Worm (Caenorhabditis elegans) whole organism, L4 larva: ENCODE results near the gene F08F8.11.
A peak's percentile ranks its signal among the peaks of the same experiment; 100 is the strongest.

Experiments
- D1046.2 ChIP-seq: fragments of 200-800 bp; sonication (Bioruptor generic); IDR thresholded peaks from 2 replicates; pipeline ENCODE4 v1.3.6; 2022; ENCODE audit warnings: missing genetic modification characterization, missing compliant biosample characterization
- F26F4.8 ChIP-seq: fragments of 200-800 bp; sonication (Bioruptor generic); conservative IDR thresholded peaks from 2 replicates; pipeline ENCODE4 v1.3.6; 2022; ENCODE audit warnings: missing genetic modification characterization, missing compliant biosample characterization
- F37D6.2 ChIP-seq: sonication (generic microtip); optimal IDR thresholded peaks from 2 replicates; lab custom pipeline; 2016; ENCODE audit warnings: mild to moderate bottlenecking, missing genetic modification characterization, missing compliant biosample characterization
- T26A8.4 ChIP-seq: fragments of 200-800 bp; sonication (Bioruptor generic); IDR thresholded peaks from 2 replicates; pipeline ENCODE4 v1.3.6; 2022; ENCODE audit warnings: missing genetic modification characterization, missing compliant biosample characterization
- Y5F2A.4 ChIP-seq: fragments of 200-800 bp; sonication (Bioruptor generic); optimal IDR thresholded peaks from 2 replicates; lab custom pipeline; 2018; ENCODE audit warnings: mild to moderate bottlenecking, missing genetic modification characterization, missing compliant biosample characterization
- Y75B8A.6 ChIP-seq: fragments of 200-800 bp; sonication (Bioruptor generic); IDR thresholded peaks from 2 replicates; pipeline ENCODE4 v1.3.6; 2022; ENCODE audit warnings: missing genetic modification reagents, missing genetic modification characterization, missing compliant biosample characterization
- ama-1 ChIP-seq: fragments of 150-350 bp; optimal IDR thresholded peaks from 2 replicates; lab custom pipeline; 2014; ENCODE audit warnings: inconsistent platforms, mixed read lengths
- ceh-32 ChIP-seq: sonication (generic microtip); optimal IDR thresholded peaks from 2 replicates; lab custom pipeline; 2016; ENCODE audit warnings: mild to moderate bottlenecking, missing genetic modification characterization, missing compliant biosample characterization; ENCODE audit not compliant: poor library complexity
- ceh-82 ChIP-seq: sonication (generic microtip); optimal IDR thresholded peaks from 2 replicates; lab custom pipeline; 2017; ENCODE audit warnings: missing biosample characterization, missing genetic modification characterization
- ces-1 ChIP-seq: fragments of 150-350 bp; sonication (generic microtip); optimal IDR thresholded peaks from 4 replicates; lab custom pipeline; 2014; ENCODE audit warnings: missing biosample characterization, missing genetic modification reagents, missing genetic modification characterization
- ctbp-1 ChIP-seq: fragments of 200-800 bp; sonication (Bioruptor generic); IDR thresholded peaks from 2 replicates; pipeline ENCODE4 v1.3.6; 2022; ENCODE audit warnings: missing genetic modification reagents, missing genetic modification characterization, missing compliant biosample characterization
- daf-12 ChIP-seq: fragments of 150-350 bp; optimal IDR thresholded peaks from 2 replicates; lab custom pipeline; 2014; ENCODE audit warnings: missing biosample characterization, missing genetic modification reagents, missing genetic modification characterization
- daf-16 ChIP-seq, 3 experiments: sonication (generic microtip); optimal IDR thresholded peaks; 2 replicates each; lab custom pipeline; 2016 to 2017; ENCODE audit warnings: missing genetic modification characterization in 3 of 3, missing genetic modification reagents in 3 of 3, mild to moderate bottlenecking in 2 of 3, missing compliant biosample characterization in 2 of 3, missing biosample characterization in 1 of 3, moderate library complexity in 1 of 3
- daf-8 ChIP-seq: fragments of 200-800 bp; sonication (Bioruptor generic); IDR thresholded peaks from 2 replicates; pipeline ENCODE4 v1.3.6; 2022; ENCODE audit warnings: missing genetic modification characterization, missing compliant biosample characterization
- dmd-6 ChIP-seq: fragments of 200-800 bp; sonication (Bioruptor generic); IDR thresholded peaks from 2 replicates; pipeline ENCODE4 v1.3.6; 2022; ENCODE audit warnings: missing genetic modification reagents, missing genetic modification characterization, missing compliant biosample characterization
- dmd-8 ChIP-seq: fragments of 200-800 bp; sonication (Bioruptor generic); IDR thresholded peaks from 2 replicates; pipeline ENCODE4 v1.3.6; 2022; ENCODE audit warnings: missing genetic modification characterization, missing compliant biosample characterization
- dve-1 ChIP-seq: sonication (generic microtip); optimal IDR thresholded peaks from 2 replicates; lab custom pipeline; 2017; ENCODE audit warnings: antibody characterized with exemption, mild to moderate bottlenecking, missing genetic modification characterization, missing compliant biosample characterization; ENCODE audit not compliant: insufficient read depth
- egl-43 ChIP-seq: fragments of 200-800 bp; sonication (Bioruptor generic); IDR thresholded peaks from 2 replicates; pipeline ENCODE4 v1.3.6; 2022; ENCODE audit warnings: missing genetic modification reagents, missing genetic modification characterization, missing compliant biosample characterization
- hif-1 ChIP-seq, 2 experiments: sonication (generic microtip); optimal IDR thresholded peaks; 2 replicates each; lab custom pipeline; 2016 to 2017; ENCODE audit warnings: missing compliant biosample characterization in 2 of 2, missing genetic modification characterization in 2 of 2, missing genetic modification reagents in 2 of 2, missing genotype in 2 of 2, mild to moderate bottlenecking in 1 of 2
- hlh-11 ChIP-seq: fragments of 200-800 bp; sonication (Bioruptor generic); optimal IDR thresholded peaks from 2 replicates; lab custom pipeline; 2018; ENCODE audit warnings: mild to moderate bottlenecking, missing genetic modification characterization, missing compliant biosample characterization
- hlh-30 ChIP-seq: sonication (generic microtip); optimal IDR thresholded peaks from 2 replicates; lab custom pipeline; 2017; ENCODE audit warnings: antibody characterized with exemption, mild to moderate bottlenecking, missing genetic modification characterization, missing compliant biosample characterization; ENCODE audit not compliant: insufficient read depth
- lin-1 ChIP-seq: fragments of 200-800 bp; sonication (Bioruptor generic); IDR thresholded peaks from 2 replicates; pipeline ENCODE4 v1.3.6; 2022; ENCODE audit warnings: missing genetic modification reagents, missing genetic modification characterization, missing compliant biosample characterization
- lin-13 ChIP-seq: fragments of 150-350 bp; optimal IDR thresholded peaks from 2 replicates; lab custom pipeline; 2014; ENCODE audit warnings: missing biosample characterization, missing genetic modification reagents, missing genetic modification characterization
- lin-29 ChIP-seq: fragments of 200-800 bp; sonication (Bioruptor generic); IDR thresholded peaks from 2 replicates; pipeline ENCODE4 v1.3.6; 2022; ENCODE audit warnings: missing genetic modification reagents, missing genetic modification characterization, missing compliant biosample characterization
- lir-3 ChIP-seq: sonication (generic microtip); optimal IDR thresholded peaks from 2 replicates; lab custom pipeline; 2016; ENCODE audit warnings: mild to moderate bottlenecking, missing genetic modification characterization, missing compliant biosample characterization
- lsy-2 ChIP-seq, 2 experiments: fragments of 150-350 bp in 1 of 2; sonication (generic microtip) in 1 of 2; optimal IDR thresholded peaks; 2 replicates each; lab custom pipeline; 2014 to 2017; ENCODE audit warnings: missing biosample characterization in 2 of 2, missing genetic modification characterization in 2 of 2
- mdl-1 ChIP-seq, 2 experiments: fragments of 150-350 bp in 1 of 2; sonication (generic microtip) in 1 of 2; optimal IDR thresholded peaks; 2 replicates each; lab custom pipeline; 2014 to 2017; ENCODE audit warnings: missing biosample characterization in 2 of 2, missing genetic modification characterization in 2 of 2
- mdt-29 ChIP-seq: fragments of 200-800 bp; sonication (Bioruptor generic); IDR thresholded peaks from 2 replicates; pipeline ENCODE4 v1.3.6; 2022; ENCODE audit warnings: missing genetic modification reagents, missing genetic modification characterization, missing compliant biosample characterization
- mep-1 ChIP-seq: fragments of 150-350 bp; sonication (generic microtip); optimal IDR thresholded peaks from 3 replicates; lab custom pipeline; 2014; ENCODE audit warnings: missing biosample characterization, missing genetic modification characterization
- mxl-3 ChIP-seq: fragments of 200-800 bp; sonication (Bioruptor generic); optimal IDR thresholded peaks from 2 replicates; lab custom pipeline; 2018; ENCODE audit warnings: mild to moderate bottlenecking, missing genetic modification characterization, missing compliant biosample characterization
- nhr-10 ChIP-seq: fragments of 150-350 bp; optimal IDR thresholded peaks from 2 replicates; lab custom pipeline; 2014; ENCODE audit warnings: missing biosample characterization, missing genetic modification characterization
- nhr-102 ChIP-seq: sonication (generic microtip); optimal IDR thresholded peaks from 2 replicates; lab custom pipeline; 2016; ENCODE audit warnings: mild to moderate bottlenecking, missing genetic modification characterization, moderate library complexity, missing compliant biosample characterization
- nhr-41 ChIP-seq: fragments of 200-800 bp; sonication (Bioruptor generic); IDR thresholded peaks from 2 replicates; pipeline ENCODE4 v1.3.6; 2022; ENCODE audit warnings: missing genetic modification reagents, missing genetic modification characterization, missing compliant biosample characterization
- nhr-42 ChIP-seq: fragments of 200-800 bp; sonication (Bioruptor generic); IDR thresholded peaks from 2 replicates; pipeline ENCODE4 v1.3.6; 2022; ENCODE audit warnings: missing genetic modification characterization, missing compliant biosample characterization
- nhr-48 ChIP-seq: sonication (generic microtip); optimal IDR thresholded peaks from 2 replicates; lab custom pipeline; 2016; ENCODE audit warnings: mild to moderate bottlenecking, missing genetic modification characterization, missing compliant biosample characterization
- nhr-6 ChIP-seq: fragments of 150-350 bp; optimal IDR thresholded peaks from 2 replicates; lab custom pipeline; 2014; ENCODE audit warnings: missing biosample characterization, missing genetic modification characterization
- pha-4 ChIP-seq, 2 experiments: fragments of 150-350 bp in 1 of 2; fragments of 200-800 bp in 1 of 2; sonication (Bioruptor generic) in 1 of 2; IDR thresholded peaks in 1 of 2; optimal IDR thresholded peaks in 1 of 2; 2 replicates each; pipeline versions ENCODE4 v1.3.6 to Lab custom; 2014 to 2022; ENCODE audit warnings: missing genetic modification characterization in 2 of 2, missing genetic modification reagents in 2 of 2, missing biosample characterization in 1 of 2, missing compliant biosample characterization in 1 of 2
- pqm-1 ChIP-seq: sonication (generic microtip); optimal IDR thresholded peaks from 2 replicates; lab custom pipeline; 2017; ENCODE audit warnings: missing biosample characterization, missing genetic modification characterization
- set-16 ChIP-seq: fragments of 200-800 bp; sonication (Bioruptor generic); IDR thresholded peaks from 2 replicates; pipeline ENCODE4 v1.3.6; 2022; ENCODE audit warnings: missing genetic modification reagents, missing genetic modification characterization, missing compliant biosample characterization
- snpc-4 ChIP-seq: fragments of 150-350 bp; optimal IDR thresholded peaks from 2 replicates; lab custom pipeline; 2014; ENCODE audit warnings: missing biosample characterization, missing genetic modification characterization
- spr-3 ChIP-seq: fragments of 200-800 bp; sonication (Bioruptor generic); optimal IDR thresholded peaks from 2 replicates; lab custom pipeline; 2018; ENCODE audit warnings: mild to moderate bottlenecking, missing genetic modification characterization, missing compliant biosample characterization
- tra-1 ChIP-seq: fragments of 200-800 bp; sonication (Bioruptor generic); IDR thresholded peaks from 2 replicates; pipeline ENCODE4 v1.3.6; 2022; ENCODE audit warnings: missing genetic modification reagents, missing genetic modification characterization, missing compliant biosample characterization
- unc-130 ChIP-seq: sonication (generic microtip); optimal IDR thresholded peaks from 2 replicates; lab custom pipeline; 2016; ENCODE audit warnings: missing genetic modification reagents, missing genetic modification characterization, missing compliant biosample characterization
- vab-7 ChIP-seq: fragments of 200-800 bp; sonication (Bioruptor generic); IDR thresholded peaks from 2 replicates; pipeline ENCODE4 v1.3.6; 2022; ENCODE audit warnings: missing genetic modification reagents, missing genetic modification characterization, missing compliant biosample characterization
- zfp-2 ChIP-seq: sonication (generic microtip); optimal IDR thresholded peaks from 2 replicates; lab custom pipeline; 2016; ENCODE audit warnings: mild to moderate bottlenecking, missing genetic modification characterization, missing compliant biosample characterization
- zfp-3 ChIP-seq: fragments of 200-800 bp; sonication (Bioruptor generic); conservative IDR thresholded peaks from 2 replicates; pipeline ENCODE4 v1.3.6; 2022; ENCODE audit warnings: missing genetic modification reagents, missing genetic modification characterization, missing compliant biosample characterization
- zip-2 ChIP-seq: fragments of 150-350 bp; optimal IDR thresholded peaks from 2 replicates; lab custom pipeline; 2014; ENCODE audit warnings: missing biosample characterization, missing genetic modification characterization
- ztf-7 ChIP-seq: fragments of 150-350 bp; optimal IDR thresholded peaks from 2 replicates; lab custom pipeline; 2014; ENCODE audit warnings: missing biosample characterization, missing genetic modification characterization

Gene F08F8.11

DNA sequence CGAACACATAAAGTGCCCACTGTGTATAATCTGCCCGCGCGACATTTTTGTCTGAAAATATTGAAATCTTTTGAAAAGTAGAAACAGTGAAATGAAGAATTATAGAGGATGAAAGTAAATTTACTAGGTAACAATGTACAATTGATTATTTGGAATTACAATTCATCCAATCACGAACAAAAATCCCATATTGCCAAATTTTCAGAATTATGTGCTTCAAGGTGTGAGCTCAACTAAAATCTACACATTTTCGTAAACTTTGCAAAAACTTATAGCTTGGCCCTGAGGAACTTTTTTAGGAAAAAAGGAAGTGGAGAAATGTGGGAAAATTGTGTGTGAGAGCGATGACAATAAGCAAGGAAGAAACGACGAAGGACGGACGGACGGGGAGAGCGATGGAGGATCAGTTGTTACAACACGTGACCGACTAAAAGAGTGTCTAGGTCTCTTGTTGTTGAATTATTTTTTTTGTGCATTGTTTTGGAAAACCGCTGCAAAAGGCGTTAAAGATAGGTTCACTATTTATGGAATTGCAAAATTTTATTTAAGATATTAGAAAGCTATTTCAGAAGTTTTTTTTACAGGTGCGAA is 9.1 kb downstream of the F08F8.11 start, which contains the start of gene mml-1 (continued):
- TF ChIP-seq nhr-10 (no peak), Y75B8A.6 (GFP tag; lab: Robert Waterston, UW) (no peak), snpc-4 (no peak), nhr-6 (tag; lab: Kevin White, UChicago) (no peak), dve-1 (tag; lab: Kevin White, UChicago) (no peak), ceh-82 (tag; lab: Kevin White, UChicago) (no peak), zip-2 (tag; lab: Kevin White, UChicago) (no peak), T26A8.4 (GFP tag; lab: Robert Waterston, UW) (peak; percentile 20; the same call in 1 of the 2 replicates), egl-43 (no peak), mep-1 (tag; lab: Kevin White, UChicago) (peak; percentile 9), zfp-3 (GFP tag; lab: Robert Waterston, UW) (0 out of 2 replicates have a peak, but pooled peaks have one; percentile 11), D1046.2 (GFP tag; lab: Robert Waterston, UW) (no peak), ztf-7 (no peak), vab-7 (no peak), daf-16 (GFP tag; optimal IDR thresholded peaks at IDR 0.05; lab: Kevin White, UChicago) (no peak), daf-16 (tag; optimal IDR thresholded peaks at IDR 0.05; lab: Kevin White, UChicago) (peak; percentile 3), mdt-29 (GFP tag; lab: Robert Waterston, UW) (no peak), tra-1 (no peak), nhr-41 (GFP tag; lab: Robert Waterston, UW) (no peak), ceh-32 (tag; lab: Kevin White, UChicago) (no peak), daf-8 (GFP tag; lab: Robert Waterston, UW) (no peak), dmd-6 (GFP tag; lab: Robert Waterston, UW) (peak; percentile 12; the same call in 1 of the 2 replicates), hif-1 (tag; optimal IDR thresholded peaks at IDR 0.05; lab: Kevin White, UChicago) (no peak), F37D6.2 (tag; lab: Kevin White, UChicago) (no peak), nhr-48 (tag; lab: Kevin White, UChicago) (no peak), lsy-2 (tag; optimal IDR thresholded peaks at IDR 0.05; lab: Kevin White, UChicago) (peak in 1 of 2 experiments; percentile 15), mxl-3 (GFP tag; lab: Kevin White, UChicago) (no peak), lin-29 (GFP tag; lab: Robert Waterston, UW) (no peak), pha-4 (GFP tag; IDR thresholded peaks at IDR 0.05; lab: Robert Waterston, UW) (no peak), pha-4 (tag; optimal IDR thresholded peaks at IDR 0.05; lab: Kevin White, UChicago) (no peak), Y5F2A.4 (GFP tag; lab: Kevin White, UChicago) (no peak), ces-1 (no peak), F26F4.8 (GFP tag; lab: Robert Waterston, UW) (no peak), dmd-8 (GFP tag; lab: Robert Waterston, UW) (no peak), set-16 (GFP tag; lab: Robert Waterston, UW) (no peak), lir-3 (tag; lab: Kevin White, UChicago) (no peak)

DNA sequence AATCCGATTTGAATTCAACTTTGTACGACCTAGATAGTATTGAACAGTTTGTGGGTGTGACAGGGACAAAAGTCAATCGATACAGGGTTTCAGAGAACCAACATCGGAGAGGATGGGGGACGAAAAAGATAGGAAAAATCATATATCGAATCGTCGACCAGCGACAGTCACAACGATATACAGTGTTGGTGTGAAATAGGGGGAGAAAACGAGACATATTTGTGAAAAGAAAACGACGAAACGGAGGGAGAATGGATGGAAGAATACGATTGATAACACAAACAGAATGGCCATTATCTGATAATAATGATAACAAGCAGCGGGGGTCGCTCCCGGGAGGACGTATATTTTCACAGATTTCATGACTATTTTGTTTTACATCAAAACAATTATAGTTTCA is 9.7 kb downstream of the F08F8.11 start:
- TF ChIP-seq mdl-1 (tag; optimal IDR thresholded peaks at IDR 0.05; lab: Kevin White, UChicago) (peak in 1 of 2 experiments; percentile 32), ztf-7 (peak; percentile 26), ctbp-1 (no peak), nhr-48 (tag; lab: Kevin White, UChicago) (peak; percentile 21), mep-1 (tag; lab: Kevin White, UChicago) (peak; percentile 12), ama-1 (peak; percentile 3), dmd-6 (GFP tag; lab: Robert Waterston, UW) (peak; percentile 36; the same call in 1 of the 2 replicates), zfp-2 (no peak), lin-1 (GFP tag; lab: Robert Waterston, UW) (0 out of 2 replicates have a peak, but pooled peaks have one; percentile 38), zfp-3 (GFP tag; lab: Robert Waterston, UW) (no peak), spr-3 (GFP tag; lab: Kevin White, UChicago) (no peak), mxl-3 (GFP tag; lab: Kevin White, UChicago) (peak; percentile 71), nhr-42 (GFP tag; lab: Robert Waterston, UW) (no peak), daf-12 (no peak), nhr-102 (tag; lab: Kevin White, UChicago) (no peak), pqm-1 (peak; percentile 80), hlh-30 (tag; lab: Kevin White, UChicago) (peak; percentile 13), lin-13 (GFP tag; lab: Kevin White, UChicago) (no peak), unc-130 (GFP tag; lab: Kevin White, UChicago) (no peak), hlh-11 (peak; percentile 76), dve-1 (tag; lab: Kevin White, UChicago) (peak; percentile 35)
